Worm (Caenorhabditis elegans) whole organism, young adult: Measurements from ENCODE around the gene Y23B4A.1.

ENCODE experiments used
- B0261.1 ChIP-seq: sonication (generic microtip); optimal IDR thresholded peaks from 2 replicates; lab custom pipeline; 2016; ENCODE audit warnings: mild to moderate bottlenecking, missing genetic modification characterization, moderate library complexity, missing compliant biosample characterization
- C17E4.6 ChIP-seq: fragments of 200-800 bp; sonication (Bioruptor generic); IDR thresholded peaks from 2 replicates; pipeline ENCODE4 v1.3.6; 2022; ENCODE audit warnings: missing genetic modification reagents, missing genetic modification characterization, missing compliant biosample characterization
- F57C9.4 ChIP-seq: sonication (generic microtip); optimal IDR thresholded peaks from 2 replicates; lab custom pipeline; 2017; ENCODE audit warnings: mild to moderate bottlenecking, missing genetic modification characterization, missing compliant biosample characterization
- T07F8.4 ChIP-seq: sonication (generic microtip); optimal IDR thresholded peaks from 2 replicates; lab custom pipeline; 2016; ENCODE audit warnings: mild to moderate bottlenecking, missing genetic modification characterization, moderate library complexity, missing compliant biosample characterization
- T26A5.8 ChIP-seq: sonication (generic microtip); optimal IDR thresholded peaks from 2 replicates; lab custom pipeline; 2016; ENCODE audit warnings: missing genetic modification characterization, missing compliant biosample characterization
- Y67H2A.10 ChIP-seq: fragments of 200-800 bp; sonication (Bioruptor generic); conservative IDR thresholded peaks from 2 replicates; pipeline ENCODE4 v1.3.6; 2022; ENCODE audit warnings: missing genetic modification reagents, missing genetic modification characterization, missing compliant biosample characterization
- Y95B8A.8 ChIP-seq: fragments of 200-800 bp; sonication (Bioruptor generic); IDR thresholded peaks from 2 replicates; pipeline ENCODE4 v1.3.6; 2022; ENCODE audit warnings: missing genetic modification reagents, missing genetic modification characterization, missing compliant biosample characterization
- akir-1 ChIP-seq: fragments of 200-800 bp; sonication (Bioruptor generic); optimal IDR thresholded peaks from 2 replicates; lab custom pipeline; 2018; ENCODE audit warnings: mild to moderate bottlenecking, missing genetic modification characterization, moderate library complexity, missing compliant biosample characterization
- ama-1 ChIP-seq, 3 experiments: fragments of 150-350 bp in 1 of 3; sonication (generic microtip) in 2 of 3; optimal IDR thresholded peaks; 2 replicates each; lab custom pipeline; 2014 to 2018; ENCODE audit warnings: missing biosample characterization in 2 of 3, missing genetic modification characterization in 2 of 3, missing genetic modification reagents in 2 of 3
- attf-6 ChIP-seq: fragments of 200-800 bp; sonication (Bioruptor generic); IDR thresholded peaks from 2 replicates; pipeline ENCODE4 v1.3.6; 2022; ENCODE audit warnings: missing genetic modification reagents, missing genetic modification characterization, missing compliant biosample characterization
- cebp-1 ChIP-seq, 2 experiments: fragments of 200-800 bp in 1 of 2; sonication (Bioruptor generic) in 1 of 2; sonication (generic microtip) in 1 of 2; IDR thresholded peaks in 1 of 2; optimal IDR thresholded peaks in 1 of 2; 2 replicates each; pipeline versions ENCODE4 v1.3.6 to Lab custom; 2017 to 2022; ENCODE audit warnings: missing compliant biosample characterization in 2 of 2, missing genetic modification characterization in 2 of 2, mild to moderate bottlenecking in 1 of 2, missing genetic modification reagents in 1 of 2, moderate library complexity in 1 of 2
- chd-7 ChIP-seq: sonication (generic microtip); optimal IDR thresholded peaks from 2 replicates; lab custom pipeline; 2016; ENCODE audit warnings: mild to moderate bottlenecking, missing genetic modification characterization, moderate library complexity, missing compliant biosample characterization
- egl-44 ChIP-seq: fragments of 200-800 bp; sonication (Bioruptor generic); IDR thresholded peaks from 2 replicates; pipeline ENCODE4 v1.3.6; 2022; ENCODE audit warnings: missing genetic modification reagents, missing genetic modification characterization, missing compliant biosample characterization
- ets-4 ChIP-seq: fragments of 200-800 bp; sonication (Bioruptor generic); optimal IDR thresholded peaks from 2 replicates; lab custom pipeline; 2018; ENCODE audit warnings: mild to moderate bottlenecking, missing genetic modification characterization, missing compliant biosample characterization
- him-1 ChIP-seq: sonication (generic microtip); optimal IDR thresholded peaks from 2 replicates; lab custom pipeline; 2016; ENCODE audit warnings: missing genotype, missing genetic modification reagents, missing genetic modification characterization, missing compliant biosample characterization
- hlh-26 ChIP-seq: fragments of 200-800 bp; sonication (Bioruptor generic); conservative IDR thresholded peaks from 2 replicates; pipeline ENCODE4 v1.3.6; 2022; ENCODE audit warnings: missing genetic modification reagents, missing genetic modification characterization, missing compliant biosample characterization
- hsf-1 ChIP-seq: fragments of 200-800 bp; sonication (Bioruptor generic); IDR thresholded peaks from 2 replicates; pipeline ENCODE4 v1.3.6; 2022; ENCODE audit warnings: missing genetic modification reagents, missing genetic modification characterization, missing compliant biosample characterization
- lin-26 ChIP-seq: fragments of 200-800 bp; sonication (Bioruptor generic); IDR thresholded peaks from 2 replicates; pipeline ENCODE4 v1.3.6; 2022; ENCODE audit warnings: missing genetic modification reagents, missing genetic modification characterization, missing compliant biosample characterization
- lsl-1 ChIP-seq: fragments of 200-800 bp; sonication (Bioruptor generic); optimal IDR thresholded peaks from 2 replicates; lab custom pipeline; 2018; ENCODE audit warnings: mild to moderate bottlenecking, missing genetic modification characterization, moderate library complexity, missing compliant biosample characterization
- madf-10 ChIP-seq: sonication (generic microtip); optimal IDR thresholded peaks from 2 replicates; lab custom pipeline; 2016; ENCODE audit warnings: mild to moderate bottlenecking, missing genetic modification characterization, missing compliant biosample characterization
- mxl-1 ChIP-seq: sonication (generic microtip); optimal IDR thresholded peaks from 2 replicates; lab custom pipeline; 2016; ENCODE audit warnings: missing genetic modification characterization, missing compliant biosample characterization
- nhr-179 ChIP-seq: sonication (generic microtip); optimal IDR thresholded peaks from 2 replicates; lab custom pipeline; 2016; ENCODE audit warnings: mild to moderate bottlenecking, missing genetic modification characterization, missing compliant biosample characterization
- nhr-27 ChIP-seq: fragments of 200-800 bp; sonication (Bioruptor generic); optimal IDR thresholded peaks from 2 replicates; lab custom pipeline; 2018; ENCODE audit warnings: mild to moderate bottlenecking, missing genetic modification characterization, moderate library complexity, missing compliant biosample characterization
- pha-4 ChIP-seq: fragments of 150-350 bp; sonication (generic microtip); optimal IDR thresholded peaks from 2 replicates; lab custom pipeline; 2014; ENCODE audit warnings: missing biosample characterization, missing genetic modification reagents, missing genetic modification characterization
- rcor-1 ChIP-seq: fragments of 200-800 bp; sonication (Bioruptor generic); IDR thresholded peaks from 2 replicates; pipeline ENCODE4 v1.3.6; 2022; ENCODE audit warnings: missing genetic modification reagents, missing genetic modification characterization, missing compliant biosample characterization
- rpc-1 ChIP-seq, 2 experiments: fragments of 150-350 bp in 1 of 2; sonication (generic microtip) in 1 of 2; optimal IDR thresholded peaks; 2 replicates each; lab custom pipeline; 2014 to 2018; ENCODE audit warnings: missing biosample characterization in 1 of 2, missing genetic modification characterization in 1 of 2, missing genetic modification reagents in 1 of 2, missing genotype in 1 of 2
- snpc-3.4 ChIP-seq: sonication (generic microtip); optimal IDR thresholded peaks from 2 replicates; lab custom pipeline; 2017; ENCODE audit warnings: missing genetic modification characterization, mild to moderate bottlenecking, missing compliant biosample characterization, antibody characterized with exemption, moderate library complexity, missing genotype, missing genetic modification reagents
- snpc-4 ChIP-seq, 5 experiments: fragments of 150-350 bp in 1 of 5; sonication (generic microtip) in 4 of 5; optimal IDR thresholded peaks; 2 replicates each; lab custom pipeline; 2014 to 2018; ENCODE audit warnings: missing genetic modification characterization in 5 of 5, missing biosample characterization in 3 of 5, antibody characterized with exemption in 2 of 5, mild to moderate bottlenecking in 2 of 5, missing compliant biosample characterization in 2 of 5, missing genotype in 2 of 5, moderate library complexity in 2 of 5, missing genetic modification reagents in 1 of 5
- zfh-2 ChIP-seq: fragments of 200-800 bp; sonication (Bioruptor generic); conservative IDR thresholded peaks from 2 replicates; pipeline ENCODE4 v1.3.6; 2022; ENCODE audit warnings: missing genetic modification reagents, missing genetic modification characterization, missing compliant biosample characterization
- ztf-26 ChIP-seq: sonication (generic microtip); optimal IDR thresholded peaks from 2 replicates; lab custom pipeline; 2017; ENCODE audit warnings: missing genetic modification characterization, missing compliant biosample characterization
- ztf-28 ChIP-seq: fragments of 200-800 bp; sonication (Bioruptor generic); IDR thresholded peaks from 2 replicates; pipeline ENCODE4 v1.3.6; 2022; ENCODE audit warnings: missing genetic modification reagents, missing genetic modification characterization, missing compliant biosample characterization
- ztf-6 ChIP-seq: fragments of 200-800 bp; sonication (Bioruptor generic); IDR thresholded peaks from 2 replicates; pipeline ENCODE4 v1.3.6; 2022; ENCODE audit warnings: missing genetic modification reagents, missing genetic modification characterization, missing compliant biosample characterization

Gene Y23B4A.1

DNA sequence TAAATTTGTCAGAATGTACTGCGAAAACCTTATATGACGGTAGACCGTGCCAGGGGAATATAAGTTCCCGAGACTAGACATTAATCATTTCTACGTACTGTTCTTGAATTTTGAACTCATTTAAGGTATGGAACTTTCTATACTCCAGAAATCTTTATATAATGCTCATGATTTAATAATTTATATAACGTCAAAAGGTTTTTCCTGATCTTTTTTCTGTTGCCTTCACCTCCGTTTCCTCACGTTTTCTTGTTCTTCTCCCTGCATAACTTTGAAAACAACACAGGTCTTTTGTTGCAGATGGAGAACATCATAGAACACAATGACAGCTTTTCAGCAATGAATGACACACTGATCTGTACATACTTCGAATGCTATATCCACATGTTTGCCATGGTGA is 13.6 kb upstream of the Y23B4A.1 start, which contains the start of gene egl-6:
egl-6 (plus strand) TSS at position 301 of the 400 bp plus-strand sequence.
- no peak for TF ChIP-seq ama-1 (optimal IDR thresholded peaks at IDR 0.05; lab: Kevin White, UChicago)
- no peak for TF ChIP-seq ama-1 (GFP tag; optimal IDR thresholded peaks at IDR 0.05; lab: Kevin White, UChicago)
- no peak for TF ChIP-seq B0261.1
- no peak for TF ChIP-seq ztf-26 (tag; lab: Kevin White, UChicago)

DNA sequence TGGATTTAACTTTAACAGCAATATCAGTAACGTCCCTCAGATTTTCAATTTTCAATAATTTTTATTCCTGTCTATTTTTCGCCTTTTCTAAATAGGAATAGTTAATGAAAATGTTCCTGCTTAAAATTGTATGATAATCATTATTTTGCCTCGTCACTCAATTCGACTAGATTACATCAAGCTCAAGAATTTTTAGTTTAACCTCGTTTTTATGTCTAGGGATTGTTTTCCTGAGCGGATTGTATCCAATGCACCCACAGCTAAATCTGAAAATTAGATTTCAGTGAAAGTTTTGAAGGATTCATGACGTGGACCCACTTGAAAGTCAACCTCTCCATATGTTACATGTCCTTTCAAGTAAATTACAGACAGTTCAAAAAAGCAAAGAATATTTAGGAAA is 6.5 kb upstream of the Y23B4A.1 start:
- no peak for TF ChIP-seq lsl-1 (GFP tag; lab: Kevin White, UChicago)
- no peak for TF ChIP-seq chd-7 (tag; lab: Kevin White, UChicago)
- TF ChIP-seq C17E4.6 (GFP tag; lab: Robert Waterston, UW) = no peak
- TF ChIP-seq mxl-1 (tag; lab: Kevin White, UChicago) = no peak
- no peak for TF ChIP-seq attf-6 (GFP tag; lab: Robert Waterston, UW)
- TF ChIP-seq snpc-3.4 (tag; lab: Kevin White, UChicago) = no peak
- TF ChIP-seq Y95B8A.8 (GFP tag; lab: Robert Waterston, UW) = no peak
- TF ChIP-seq rcor-1 = no peak
- no peak for TF ChIP-seq egl-44
- TF ChIP-seq hsf-1 (GFP tag; lab: Robert Waterston, UW) = no peak
- no peak for TF ChIP-seq madf-10 (tag; lab: Kevin White, UChicago)
- TF ChIP-seq lin-26 = no peak
- no peak for TF ChIP-seq cebp-1 (GFP tag; IDR thresholded peaks at IDR 0.05; lab: Robert Waterston, UW)
- TF ChIP-seq cebp-1 (tag; optimal IDR thresholded peaks at IDR 0.05; lab: Kevin White, UChicago) = no peak
- no peak for TF ChIP-seq T07F8.4
- no peak for TF ChIP-seq F57C9.4 (tag; lab: Kevin White, UChicago)
- no peak for TF ChIP-seq nhr-27
- no peak for TF ChIP-seq ets-4 (GFP tag; lab: Kevin White, UChicago)
- no peak for TF ChIP-seq rpc-1 (optimal IDR thresholded peaks at IDR 0.05; lab: Kevin White, UChicago)
- no peak for TF ChIP-seq rpc-1 (tag; optimal IDR thresholded peaks at IDR 0.05; lab: Kevin White, UChicago)
- no peak for TF ChIP-seq pha-4 (tag; lab: Kevin White, UChicago)
- no peak for TF ChIP-seq Y67H2A.10 (GFP tag; lab: Robert Waterston, UW)

DNA sequence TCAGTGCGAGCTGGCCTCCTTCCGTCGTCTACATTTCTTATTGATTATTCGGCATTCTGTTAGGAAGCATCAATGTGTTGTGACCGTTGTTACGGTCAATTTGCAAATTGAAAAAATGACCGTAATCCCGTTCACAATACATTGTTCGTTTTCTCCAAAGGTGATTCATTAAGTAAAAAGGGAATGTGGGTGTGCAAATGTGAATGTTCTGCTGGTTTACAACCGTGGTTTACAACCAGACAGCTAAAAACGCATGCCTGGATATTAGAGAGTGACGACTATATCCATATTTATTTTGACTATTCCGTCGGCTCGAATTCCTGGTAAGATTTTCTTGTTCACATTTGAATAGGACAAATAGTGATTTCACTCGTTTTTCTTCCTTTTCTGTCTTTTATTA is 1.9 kb upstream of the Y23B4A.1 start, which contains the start of gene capa-1:
capa-1 (plus strand) TSS at position 301 of the 400 bp plus-strand sequence.
- TF ChIP-seq snpc-4 (GFP tag; optimal IDR thresholded peaks at IDR 0.05; lab: Kevin White, UChicago) (no peak), snpc-4 (tag; optimal IDR thresholded peaks at IDR 0.05; lab: Kevin White, UChicago) (no peak)
- TF ChIP-seq, all 124 proteins: peak for 0

DNA sequence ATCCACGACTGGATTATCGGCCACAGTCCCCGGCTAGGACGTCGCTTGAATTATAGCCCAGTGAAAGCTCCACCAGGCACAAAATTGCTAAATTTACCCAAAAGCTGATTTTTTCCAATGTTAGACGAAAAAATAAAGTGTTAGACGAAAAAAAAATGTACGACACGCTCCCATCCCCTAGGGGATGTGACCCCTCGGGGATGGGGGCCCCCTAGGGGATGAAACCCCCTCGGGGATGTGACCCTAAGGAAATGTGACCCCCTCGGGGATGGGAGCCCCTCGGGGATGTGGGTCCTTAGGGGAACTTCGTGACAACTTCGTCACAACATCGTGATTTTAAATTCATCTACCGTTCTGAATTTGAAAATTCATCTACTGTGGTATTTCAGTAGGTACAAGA is 11.4 kb downstream of the Y23B4A.1 start:
- TF ChIP-seq T26A5.8 (tag; lab: Kevin White, UChicago) = no peak
- TF ChIP-seq akir-1 (GFP tag; lab: Kevin White, UChicago) = no peak
- TF ChIP-seq zfh-2 = peak; percentile 53; the same call in 1 of the 2 replicates
- no peak for TF ChIP-seq ama-1 (optimal IDR thresholded peaks at IDR 0.05; lab: Kevin White, UChicago)
- no peak for TF ChIP-seq ama-1 (GFP tag; optimal IDR thresholded peaks at IDR 0.05; lab: Kevin White, UChicago)
- no peak for TF ChIP-seq ztf-6 (GFP tag; lab: Robert Waterston, UW)

DNA sequence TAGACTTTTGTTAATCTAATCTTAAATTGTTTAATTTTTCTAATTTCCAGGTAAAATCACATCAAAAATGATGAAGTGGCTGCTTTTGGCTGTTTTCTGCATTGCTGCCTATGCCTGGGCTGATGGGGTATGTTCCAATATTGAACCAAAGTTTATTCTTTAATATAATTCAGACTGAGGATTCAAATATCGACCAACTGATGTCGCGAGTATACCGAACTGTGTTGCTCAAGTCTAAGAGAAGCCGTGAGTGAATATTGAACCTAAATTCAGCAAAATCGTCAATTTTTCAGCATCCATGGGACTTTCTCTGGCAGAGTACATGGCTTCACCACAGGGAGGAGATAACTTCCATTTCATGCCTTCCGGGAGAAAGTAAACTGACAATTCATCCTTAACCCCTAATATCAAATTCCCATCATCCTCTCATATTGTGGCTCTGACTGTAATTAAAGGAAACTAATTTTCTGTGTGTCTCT is 12.5 kb downstream of the Y23B4A.1 start, which contains the start of gene nlp-49:
nlp-49 (plus strand) TSS at position 51 of the 479 bp plus-strand sequence.
- TF ChIP-seq hlh-26 (GFP tag; lab: Robert Waterston, UW) (no peak), nhr-179 (tag; lab: Kevin White, UChicago) (no peak), cebp-1 (GFP tag; IDR thresholded peaks at IDR 0.05; lab: Robert Waterston, UW) (no peak), cebp-1 (tag; optimal IDR thresholded peaks at IDR 0.05; lab: Kevin White, UChicago) (no peak), ztf-28 (GFP tag; lab: Robert Waterston, UW) (no peak), him-1 (tag; lab: Kevin White, UChicago) (no peak), nhr-27 (no peak)
